Fruit fly (Drosophila melanogaster) whole organism, wandering third instar larva: ENCODE results near the gene CG42571.
A peak's percentile ranks its signal among the peaks of the same experiment; 100 is the strongest.

ENCODE experiments used
- Abd-B ChIP-seq: fragments of >200 bp; optimal IDR thresholded peaks from 2 replicates; lab custom pipeline; 2017; ENCODE audit warnings: missing biosample characterization, missing genetic modification characterization
- Dfd ChIP-seq: fragments of >200 bp; optimal IDR thresholded peaks from 2 replicates; lab custom pipeline; 2017; ENCODE audit warnings: missing biosample characterization, missing genetic modification characterization
- HLH106 ChIP-seq: fragments of 200-800 bp; optimal IDR thresholded peaks from 3 replicates; lab custom pipeline; 2019; ENCODE audit warnings: missing biosample characterization, mild to moderate bottlenecking, missing genetic modification characterization, moderate library complexity
- Hr78 ChIP-seq: fragments of >200 bp; optimal IDR thresholded peaks from 2 replicates; lab custom pipeline; 2017; ENCODE audit warnings: missing biosample characterization, missing genetic modification characterization
- Myc ChIP-seq: fragments of >200 bp; optimal IDR thresholded peaks from 2 replicates; lab custom pipeline; 2017
- Sp1 ChIP-seq: fragments of 200-800 bp; sonication (Bioruptor generic); optimal IDR thresholded peaks from 3 replicates; lab custom pipeline; 2019; ENCODE audit warnings: missing biosample characterization, mild to moderate bottlenecking, missing genetic modification characterization, moderate library complexity
- Vsx2 ChIP-seq: fragments of 200-300, 225-300 bp; sonication (Bioruptor generic); optimal IDR thresholded peaks from 2 replicates; lab custom pipeline; 2018; ENCODE audit warnings: missing biosample characterization, missing genetic modification characterization; ENCODE audit not compliant: partially characterized antibody
- br ChIP-seq: fragments of 200-800 bp; sonication (Bioruptor generic); optimal IDR thresholded peaks from 2 replicates; lab custom pipeline; 2016; ENCODE audit warnings: missing biosample characterization, missing genetic modification characterization
- dl ChIP-seq, 2 experiments: fragments of 175-275, 200-275 bp in 1 of 2; fragments of 200-275 bp in 1 of 2; sonication (Bioruptor generic); optimal IDR thresholded peaks; lab custom pipeline; 2018; ENCODE audit warnings: mild to moderate bottlenecking in 2 of 2, missing biosample characterization in 2 of 2, missing genetic modification characterization in 2 of 2, moderate library complexity in 2 of 2; ENCODE audit not compliant: partially characterized antibody in 2 of 2, insufficient read depth in 1 of 2
- fru ChIP-seq: fragments of 200-800 bp; sonication (Bioruptor generic); optimal IDR thresholded peaks from 3 replicates; lab custom pipeline; 2016; ENCODE audit warnings: missing biosample characterization, mild to moderate bottlenecking, missing genetic modification characterization
- h ChIP-seq: fragments of 200-800 bp; sonication (Bioruptor generic); optimal IDR thresholded peaks from 3 replicates; lab custom pipeline; 2016; ENCODE audit warnings: missing biosample characterization, mild to moderate bottlenecking, missing genetic modification characterization
- pan ChIP-seq: fragments of >200 bp; optimal IDR thresholded peaks from 2 replicates; lab custom pipeline; 2017
- psq ChIP-seq: fragments of 200-800 bp; sonication (Bioruptor generic); optimal IDR thresholded peaks from 3 replicates; lab custom pipeline; 2017; ENCODE audit warnings: missing biosample characterization, mild to moderate bottlenecking, missing genetic modification characterization, moderate library complexity

- TF ChIP-seq Vsx2 (GFP tag; lab: Kevin White, UChicago) (no peak), psq (peak; percentile 27), br (GFP tag; lab: Kevin White, UChicago) (no peak), h (GFP tag; lab: Kevin White, UChicago) (peak; percentile 21), HLH106 (tag; lab: Kevin White, UChicago) (peak; percentile 64), Myc (lab: Kevin White, UChicago) (no peak), Sp1 (GFP tag; lab: Kevin White, UChicago) (peak; percentile 53), pan (no peak), Abd-B (GFP tag; lab: Kevin White, UChicago) (no peak), Dfd (GFP tag; lab: Kevin White, UChicago) (no peak), Hr78 (GFP tag; lab: Kevin White, UChicago) (no peak), fru (no peak), dl (GFP tag; optimal IDR thresholded peaks at IDR 0.05; lab: Kevin White, UChicago; ENCODE audit: insufficient read depth in 1 of 2, partially characterized antibody in 2 of 2) (no peak)
Observed at dm6 chr3L:15761918-15762317, 45.7 kb downstream of the CG42571 start.
